Worm (Caenorhabditis elegans) whole organism, early embryonic: Measurements from ENCODE around the gene F28H7.7.

ENCODE experiments used
- ama-1 ChIP-seq: fragments of 150-350 bp; optimal IDR thresholded peaks from 2 replicates; lab custom pipeline; 2014
- ceh-36 ChIP-seq: sonication (generic microtip); optimal IDR thresholded peaks from 2 replicates; lab custom pipeline; 2016; ENCODE audit warnings: missing genetic modification characterization, inconsistent platforms, missing compliant biosample characterization
- ets-7 ChIP-seq: sonication (generic microtip); optimal IDR thresholded peaks from 2 replicates; lab custom pipeline; 2016; ENCODE audit warnings: missing genotype, missing genetic modification characterization, missing compliant biosample characterization
- tra-4 ChIP-seq: sonication (generic microtip); optimal IDR thresholded peaks from 2 replicates; lab custom pipeline; 2017; ENCODE audit warnings: missing genetic modification characterization, missing compliant biosample characterization

ce11 chrV:10718037-10718436 lies 35.9 kb downstream of the F28H7.7 start:
- TF ChIP-seq ceh-36 (tag; lab: Kevin White, UChicago), result no peak
- TF ChIP-seq ama-1 (lab: Kevin White, UChicago), result no peak
- TF ChIP-seq ets-7 (tag; lab: Kevin White, UChicago), result no peak
- no peak for TF ChIP-seq tra-4 (tag; lab: Kevin White, UChicago)
